Fruit fly (Drosophila melanogaster): ENCODE measurements around the gene CG43965.
A peak's percentile ranks its signal among the peaks of the same experiment; 100 is the strongest.

The CG43965 gene

dm6 chr3L:8721145-8721544 lies 4.4 kb downstream of the CG43965 start, which contains the start of the genes CG32022 and CG6511 (continued):
- TF ChIP-seq MBD-R2 (GFP tag; IDR thresholded peaks at IDR 0.05), result peak; percentile 94
- TF ChIP-seq trh (GFP tag; optimal IDR thresholded peaks at IDR 0.05), result peak; percentile 95
- TF ChIP-seq kay (GFP tag; optimal IDR thresholded peaks at IDR 0.05), result peak; percentile 96
- TF ChIP-seq CG10321 (GFP tag; IDR thresholded peaks at IDR 0.05), result peak; percentile 67; the same call in 1 of the 2 replicates
- TF ChIP-seq toy (GFP tag; IDR thresholded peaks at IDR 0.05), result peak; percentile 90
- TF ChIP-seq ind (GFP tag; optimal IDR thresholded peaks at IDR 0.05), result peak; percentile 98
- TF ChIP-seq CG13296 (GFP tag; optimal IDR thresholded peaks at IDR 0.05), result peak; percentile 96
- TF ChIP-seq wdn (GFP tag; IDR thresholded peaks at IDR 0.05), result peak; percentile 93
- peak; percentile 78 for TF ChIP-seq CG7928 (GFP tag; optimal IDR thresholded peaks at IDR 0.05)
- peak; percentile 95 for TF ChIP-seq CG10366 (GFP tag; IDR thresholded peaks at IDR 0.05)
- peak; percentile 90; the same call in 2 of the 3 replicates for TF ChIP-seq CG3726 (GFP tag; IDR thresholded peaks at IDR 0.05)
- TF ChIP-seq fd102C (GFP tag; optimal IDR thresholded peaks at IDR 0.05), result peak; percentile 80
- no peak for TF ChIP-seq CG42726 (GFP tag; IDR thresholded peaks at IDR 0.05; ENCODE audit: partially characterized antibody)
- peak; percentile 91 for TF ChIP-seq org-1 (GFP tag; optimal IDR thresholded peaks at IDR 0.05)
- TF ChIP-seq br (optimal IDR thresholded peaks at IDR 0.05), result no peak
- TF ChIP-seq maf-S (GFP tag; optimal IDR thresholded peaks at IDR 0.05), result peak; percentile 97
- TF ChIP-seq CG8359 (GFP tag; optimal IDR thresholded peaks at IDR 0.05; ENCODE audit: borderline replicate concordance), result peak; percentile 89
- peak; percentile 92 for TF ChIP-seq repo (GFP tag; optimal IDR thresholded peaks at IDR 0.05)
- TF ChIP-seq salm (tag; optimal IDR thresholded peaks at IDR 0.05), result peak; percentile 93
- peak; percentile 94 for TF ChIP-seq zfh1 (GFP tag; IDR thresholded peaks at IDR 0.05)
- TF ChIP-seq dimm (GFP tag; IDR thresholded peaks at IDR 0.05), result peak; percentile 90
- peak; percentile 97 for TF ChIP-seq CG12155 (GFP tag; optimal IDR thresholded peaks at IDR 0.05)
- TF ChIP-seq H2.0 (GFP tag; IDR thresholded peaks at IDR 0.05), result peak; percentile 94
- TF ChIP-seq jigr1 (GFP tag; IDR thresholded peaks at IDR 0.05), result peak; percentile 95
- peak; percentile 93 for TF ChIP-seq CG8765 (GFP tag; IDR thresholded peaks at IDR 0.05)
- TF ChIP-seq Fer2 (tag; optimal IDR thresholded peaks at IDR 0.05), result peak; percentile 96
- TF ChIP-seq ase (GFP tag; IDR thresholded peaks at IDR 0.05), result peak; percentile 93
- TF ChIP-seq CG2889 (GFP tag; IDR thresholded peaks at IDR 0.05), result peak; percentile 92
- TF ChIP-seq CG33213 (GFP tag; optimal IDR thresholded peaks at IDR 0.05), result peak; percentile 95
- TF ChIP-seq Trl (optimal IDR thresholded peaks at IDR 0.05), result no peak
- TF ChIP-seq Trl (GFP tag; optimal IDR thresholded peaks at IDR 0.05), result peak; percentile 97
- peak; percentile 81 for TF ChIP-seq Spps (tag; optimal IDR thresholded peaks at IDR 0.05)
- TF ChIP-seq croc (GFP tag; conservative IDR thresholded peaks at IDR 0.05), result peak; percentile 97
- TF ChIP-seq Max (GFP tag; optimal IDR thresholded peaks at IDR 0.05), result peak; percentile 94
- peak; percentile 60 for TF ChIP-seq CG4707 (GFP tag; optimal IDR thresholded peaks at IDR 0.05)
- TF ChIP-seq Neu2 (GFP tag; optimal IDR thresholded peaks at IDR 0.05; ENCODE audit: borderline replicate concordance), result peak; percentile 90
- peak; percentile 97 for TF ChIP-seq CG9727 (GFP tag; optimal IDR thresholded peaks at IDR 0.05)
- peak; percentile 89 for TF ChIP-seq CG32767 (GFP tag; IDR thresholded peaks at IDR 0.05)
- TF ChIP-seq fd64A (GFP tag; optimal IDR thresholded peaks at IDR 0.05), result peak; percentile 63
- no peak for TF ChIP-seq nerfin-2 (GFP tag; IDR thresholded peaks at IDR 0.05; ENCODE audit: partially characterized antibody)
- TF ChIP-seq tgo (GFP tag; IDR thresholded peaks at IDR 0.05), result peak; percentile 97
- TF ChIP-seq CG2129 (GFP tag; IDR thresholded peaks at IDR 0.05; ENCODE audit: partially characterized antibody), result no peak
- TF ChIP-seq seq (GFP tag; IDR thresholded peaks at IDR 0.05), result peak; percentile 96
- TF ChIP-seq CG1647 (GFP tag; optimal IDR thresholded peaks at IDR 0.05), result peak; percentile 96
- peak; percentile 91 for TF ChIP-seq CG4730 (GFP tag; IDR thresholded peaks at IDR 0.05)
- no peak for TF ChIP-seq sqz (GFP tag; optimal IDR thresholded peaks at IDR 0.05)
- TF ChIP-seq Sry-β (GFP tag; optimal IDR thresholded peaks at IDR 0.05), result peak; percentile 68
- TF ChIP-seq CG30020 (tag; optimal IDR thresholded peaks at IDR 0.05), result peak; percentile 86
- TF ChIP-seq CG9797 (GFP tag; optimal IDR thresholded peaks at IDR 0.05), result peak; percentile 40
- TF ChIP-seq wor (GFP tag; IDR thresholded peaks at IDR 0.05), result peak; percentile 92
- peak; percentile 90 for TF ChIP-seq sima (GFP tag; optimal IDR thresholded peaks at IDR 0.05)
- peak; percentile 94 for TF ChIP-seq dmrt99B (tag; optimal IDR thresholded peaks at IDR 0.05)
- TF ChIP-seq Gsc (GFP tag; IDR thresholded peaks at IDR 0.05), result peak; percentile 88
